Worm (Caenorhabditis elegans) whole organism, early embryonic: ENCODE results near the gene K08D9.6.

Source experiments
- B0310.2 ChIP-seq: sonication (generic microtip); optimal IDR thresholded peaks from 2 replicates; lab custom pipeline; 2016; ENCODE audit warnings: mild to moderate bottlenecking, missing genetic modification characterization, missing compliant biosample characterization
- F13C5.2 ChIP-seq: sonication (generic microtip); optimal IDR thresholded peaks from 2 replicates; lab custom pipeline; 2017; ENCODE audit warnings: mild to moderate bottlenecking, missing genetic modification characterization, inconsistent platforms, missing compliant biosample characterization
- aly-1 ChIP-seq: sonication (generic microtip); optimal IDR thresholded peaks from 2 replicates; lab custom pipeline; 2016; ENCODE audit warnings: missing genetic modification characterization, missing compliant biosample characterization
- ama-1 ChIP-seq: fragments of 150-350 bp; optimal IDR thresholded peaks from 2 replicates; lab custom pipeline; 2014
- ceh-13 ChIP-seq: fragments of 200-800 bp; sonication (Bioruptor generic); optimal IDR thresholded peaks from 2 replicates; lab custom pipeline; 2018; ENCODE audit warnings: mild to moderate bottlenecking, missing genetic modification characterization, missing compliant biosample characterization
- ceh-36 ChIP-seq: sonication (generic microtip); optimal IDR thresholded peaks from 2 replicates; lab custom pipeline; 2016; ENCODE audit warnings: missing genetic modification characterization, inconsistent platforms, missing compliant biosample characterization
- ets-7 ChIP-seq: sonication (generic microtip); optimal IDR thresholded peaks from 2 replicates; lab custom pipeline; 2016; ENCODE audit warnings: missing genotype, missing genetic modification characterization, missing compliant biosample characterization
- flt-1 ChIP-seq: fragments of 200-800 bp; sonication (Bioruptor generic); IDR thresholded peaks from 2 replicates; pipeline ENCODE4 v1.3.6; 2022; ENCODE audit warnings: missing genetic modification characterization, missing compliant biosample characterization
- hmbx-1 ChIP-seq: sonication (generic microtip); optimal IDR thresholded peaks from 2 replicates; lab custom pipeline; 2016; ENCODE audit warnings: mild to moderate bottlenecking, missing genetic modification characterization, missing compliant biosample characterization
- hmg-4 ChIP-seq: fragments of 200-800 bp; sonication (Bioruptor generic); optimal IDR thresholded peaks from 2 replicates; lab custom pipeline; 2018; ENCODE audit warnings: mild to moderate bottlenecking, missing genetic modification characterization, missing compliant biosample characterization
- hnd-1 ChIP-seq: sonication (generic microtip); optimal IDR thresholded peaks from 2 replicates; lab custom pipeline; 2016; ENCODE audit warnings: missing genetic modification characterization, missing compliant biosample characterization
- pes-1 ChIP-seq: fragments of 200-800 bp; sonication (Bioruptor generic); IDR thresholded peaks from 2 replicates; pipeline ENCODE4 v1.3.6; 2022; ENCODE audit warnings: missing genetic modification reagents, missing genetic modification characterization, missing compliant biosample characterization
- scrt-1 ChIP-seq: fragments of 200-800 bp; sonication (Bioruptor generic); IDR thresholded peaks from 2 replicates; pipeline ENCODE4 v1.3.6; 2022; ENCODE audit warnings: missing genetic modification characterization, missing compliant biosample characterization
- sea-1 ChIP-seq: fragments of 200-800 bp; sonication (Bioruptor generic); conservative IDR thresholded peaks from 2 replicates; pipeline ENCODE4 v1.3.6; 2022; ENCODE audit warnings: missing genetic modification characterization, missing compliant biosample characterization
- tbx-11 ChIP-seq: fragments of 200-800 bp; sonication (Bioruptor generic); IDR thresholded peaks from 2 replicates; pipeline ENCODE4 v1.3.6; 2022; ENCODE audit warnings: missing genetic modification characterization, missing compliant biosample characterization
- tbx-37 ChIP-seq: fragments of 200-800 bp; sonication (Bioruptor generic); conservative IDR thresholded peaks from 2 replicates; pipeline ENCODE4 v1.3.6; 2022; ENCODE audit warnings: missing genetic modification reagents, missing genetic modification characterization, missing compliant biosample characterization
- tra-4 ChIP-seq: sonication (generic microtip); optimal IDR thresholded peaks from 2 replicates; lab custom pipeline; 2017; ENCODE audit warnings: missing genetic modification characterization, missing compliant biosample characterization

The K08D9.6 gene

DNA sequence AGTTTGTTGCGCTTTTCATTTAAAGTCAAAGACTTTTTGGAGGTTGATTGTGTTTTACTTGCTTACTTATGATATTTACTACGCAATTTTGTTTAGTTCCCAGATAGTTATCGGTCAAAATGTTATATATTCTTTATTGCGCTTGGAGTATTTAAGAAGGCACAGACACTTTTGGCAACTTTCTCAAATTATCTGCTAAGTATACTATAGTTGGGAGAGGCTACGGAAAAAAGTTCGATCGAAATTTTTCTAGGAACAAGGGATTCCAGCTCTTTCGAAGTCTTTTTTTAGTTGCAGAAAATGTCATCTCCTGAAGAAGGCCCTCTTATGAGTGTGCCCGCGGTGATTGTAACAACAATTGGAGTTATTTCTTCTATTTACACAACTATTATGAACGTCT lies 25.3 kb upstream of the K08D9.6 start, which contains the start of gene srbc-5:
TSS of gene srbc-5 (plus strand) at position 301 of the 400 bp plus-strand sequence.
- TF ChIP-seq scrt-1 (GFP tag; lab: Robert Waterston, UW) (no peak), F13C5.2 (tag; lab: Kevin White, UChicago) (no peak), tra-4 (tag; lab: Kevin White, UChicago) (no peak), hmg-4 (GFP tag; lab: Kevin White, UChicago) (no peak), ceh-13 (GFP tag; lab: Kevin White, UChicago) (no peak), ceh-36 (tag; lab: Kevin White, UChicago) (no peak), aly-1 (tag; lab: Kevin White, UChicago) (no peak), B0310.2 (no peak), ama-1 (lab: Kevin White, UChicago) (no peak), hnd-1 (tag; lab: Kevin White, UChicago) (no peak), ets-7 (tag; lab: Kevin White, UChicago) (no peak), tbx-11 (GFP tag; lab: Robert Waterston, UW) (no peak), pes-1 (no peak)

DNA sequence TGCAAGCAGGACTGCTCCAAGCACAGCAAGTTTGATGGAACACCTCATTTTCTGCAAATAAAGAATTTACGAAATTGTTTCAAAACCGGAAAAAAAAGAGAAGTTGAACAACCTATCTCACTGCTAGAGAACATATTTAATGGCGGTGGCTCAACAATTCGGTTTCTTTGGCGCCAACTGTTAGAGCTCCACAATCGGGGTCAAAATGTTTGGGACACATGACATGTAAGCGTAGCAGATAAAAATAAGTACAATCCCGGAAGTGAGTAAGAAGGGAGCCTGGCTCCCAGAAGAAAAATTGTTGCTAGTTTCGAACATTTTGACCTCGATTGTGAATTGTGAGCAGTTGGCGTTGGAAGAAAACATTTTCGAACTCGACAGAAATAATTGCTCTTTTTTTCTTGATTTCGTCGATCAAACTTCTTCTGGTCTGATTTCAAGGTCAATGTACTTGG lies 24.4 kb upstream of the K08D9.6 start, which contains the start of gene T28A11.16:
TSS of gene T28A11.16 (minus strand) at position 51 of the 455 bp plus-strand sequence.
- no peak for TF ChIP-seq scrt-1 (GFP tag; lab: Robert Waterston, UW)
- no peak for TF ChIP-seq ceh-13 (GFP tag; lab: Kevin White, UChicago)
- TF ChIP-seq tra-4 (tag; lab: Kevin White, UChicago), result no peak
- TF ChIP-seq hmbx-1 (tag; lab: Kevin White, UChicago), result no peak
- no peak for TF ChIP-seq ceh-36 (tag; lab: Kevin White, UChicago)
- no peak for TF ChIP-seq aly-1 (tag; lab: Kevin White, UChicago)
- no peak for TF ChIP-seq tbx-37 (GFP tag; lab: Robert Waterston, UW)
- no peak for TF ChIP-seq ama-1 (lab: Kevin White, UChicago)
- no peak for TF ChIP-seq ets-7 (tag; lab: Kevin White, UChicago)
- no peak for TF ChIP-seq hmg-4 (GFP tag; lab: Kevin White, UChicago)
- no peak for TF ChIP-seq tbx-11 (GFP tag; lab: Robert Waterston, UW)
- TF ChIP-seq hnd-1 (tag; lab: Kevin White, UChicago), result no peak
- TF ChIP-seq B0310.2, result no peak

ce11 chrV:3257277-3257676 lies 22.5 kb upstream of the K08D9.6 start, which contains the start of gene T28A11.22:
Gene T28A11.22, plus strand, starts transcription at chrV:3257577.
- no peak for TF ChIP-seq ama-1 (lab: Kevin White, UChicago)
- TF ChIP-seq B0310.2, result no peak
- no peak for TF ChIP-seq hmbx-1 (tag; lab: Kevin White, UChicago)
- TF ChIP-seq scrt-1 (GFP tag; lab: Robert Waterston, UW), result no peak
- TF ChIP-seq tbx-37 (GFP tag; lab: Robert Waterston, UW), result no peak
- no peak for TF ChIP-seq tbx-11 (GFP tag; lab: Robert Waterston, UW)
- no peak for TF ChIP-seq hmg-4 (GFP tag; lab: Kevin White, UChicago)
- no peak for TF ChIP-seq ceh-36 (tag; lab: Kevin White, UChicago)
- no peak for TF ChIP-seq ceh-13 (GFP tag; lab: Kevin White, UChicago)
- TF ChIP-seq hnd-1 (tag; lab: Kevin White, UChicago), result no peak
- no peak for TF ChIP-seq ets-7 (tag; lab: Kevin White, UChicago)
- TF ChIP-seq F13C5.2 (tag; lab: Kevin White, UChicago), result no peak
- no peak for TF ChIP-seq pes-1
- no peak for TF ChIP-seq flt-1
- TF ChIP-seq sea-1 (GFP tag; lab: Robert Waterston, UW), result no peak
- no peak for TF ChIP-seq tra-4 (tag; lab: Kevin White, UChicago)
- no peak for TF ChIP-seq aly-1 (tag; lab: Kevin White, UChicago)

ce11 chrV:3256809-3257208 lies 22.0 kb upstream of the K08D9.6 start:
- no peak for TF ChIP-seq flt-1
- TF ChIP-seq F13C5.2 (tag; lab: Kevin White, UChicago), result no peak
- TF ChIP-seq ama-1 (lab: Kevin White, UChicago), result no peak
- no peak for TF ChIP-seq pes-1
- TF ChIP-seq hmg-4 (GFP tag; lab: Kevin White, UChicago), result no peak
- TF ChIP-seq tbx-11 (GFP tag; lab: Robert Waterston, UW), result no peak
- TF ChIP-seq tbx-37 (GFP tag; lab: Robert Waterston, UW), result no peak
- no peak for TF ChIP-seq hmbx-1 (tag; lab: Kevin White, UChicago)
- TF ChIP-seq ceh-13 (GFP tag; lab: Kevin White, UChicago), result no peak
- TF ChIP-seq hnd-1 (tag; lab: Kevin White, UChicago), result no peak
- no peak for TF ChIP-seq ets-7 (tag; lab: Kevin White, UChicago)
- no peak for TF ChIP-seq B0310.2
- no peak for TF ChIP-seq ceh-36 (tag; lab: Kevin White, UChicago)
- TF ChIP-seq scrt-1 (GFP tag; lab: Robert Waterston, UW), result no peak
- TF ChIP-seq sea-1 (GFP tag; lab: Robert Waterston, UW), result no peak
- TF ChIP-seq tra-4 (tag; lab: Kevin White, UChicago), result no peak
- no peak for TF ChIP-seq aly-1 (tag; lab: Kevin White, UChicago)

DNA sequence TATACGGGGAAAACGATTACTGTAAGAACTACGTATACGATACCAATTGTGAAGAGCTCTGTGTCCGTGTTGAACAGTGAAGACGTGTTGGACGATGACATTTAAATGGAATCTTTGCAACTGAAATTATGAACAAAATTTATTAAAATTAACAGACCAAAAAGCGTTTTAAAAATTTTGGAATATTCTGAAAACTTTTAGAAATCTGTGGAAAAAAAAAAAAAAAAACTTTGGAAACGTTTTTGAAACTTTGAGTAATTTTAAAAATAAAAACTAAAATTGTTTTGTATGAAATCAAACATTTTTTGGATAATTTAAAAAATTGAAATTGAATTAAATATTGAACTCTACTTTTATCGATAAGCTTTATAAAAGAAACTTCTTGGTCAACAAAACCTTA lies 21.3 kb upstream of the K08D9.6 start, which contains the start of gene srt-63:
TSS of gene srt-63 (minus strand) at position 101 of the 400 bp plus-strand sequence.
- no peak for TF ChIP-seq tbx-11 (GFP tag; lab: Robert Waterston, UW)
- TF ChIP-seq sea-1 (GFP tag; lab: Robert Waterston, UW), result no peak
- no peak for TF ChIP-seq ets-7 (tag; lab: Kevin White, UChicago)
- TF ChIP-seq hmbx-1 (tag; lab: Kevin White, UChicago), result no peak
- no peak for TF ChIP-seq ceh-13 (GFP tag; lab: Kevin White, UChicago)
- no peak for TF ChIP-seq scrt-1 (GFP tag; lab: Robert Waterston, UW)
- no peak for TF ChIP-seq flt-1
- TF ChIP-seq tbx-37 (GFP tag; lab: Robert Waterston, UW), result no peak
- no peak for TF ChIP-seq aly-1 (tag; lab: Kevin White, UChicago)
- no peak for TF ChIP-seq hnd-1 (tag; lab: Kevin White, UChicago)
- TF ChIP-seq hmg-4 (GFP tag; lab: Kevin White, UChicago), result no peak
- no peak for TF ChIP-seq F13C5.2 (tag; lab: Kevin White, UChicago)
- TF ChIP-seq ama-1 (lab: Kevin White, UChicago), result no peak
- no peak for TF ChIP-seq ceh-36 (tag; lab: Kevin White, UChicago)
- TF ChIP-seq tra-4 (tag; lab: Kevin White, UChicago), result no peak
- no peak for TF ChIP-seq pes-1
- TF ChIP-seq B0310.2, result no peak

DNA sequence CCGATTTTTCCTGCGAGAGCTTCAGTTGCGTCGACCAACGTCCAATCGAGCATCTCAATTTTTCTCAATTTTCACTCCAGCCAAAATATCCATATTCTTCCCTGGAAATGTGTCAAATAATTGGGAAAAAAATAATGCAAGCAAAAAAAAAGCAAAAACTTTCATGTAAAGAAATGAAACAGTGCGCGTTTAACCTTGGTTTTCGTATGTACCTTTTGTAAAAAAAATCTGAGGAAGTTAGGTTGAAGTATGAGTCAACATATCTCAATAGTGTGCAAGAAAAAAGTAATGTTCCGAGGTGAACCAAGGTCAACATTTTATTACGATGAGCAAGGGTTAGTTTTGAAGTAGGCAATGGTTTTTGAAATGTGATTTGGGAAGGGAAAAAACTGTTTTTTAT lies 15.4 kb upstream of the K08D9.6 start, which contains the start of gene T28A11.13:
TSS of gene T28A11.13 (minus strand) at position 101 of the 400 bp plus-strand sequence.
- TF ChIP-seq aly-1 (tag; lab: Kevin White, UChicago) (no peak), tbx-37 (GFP tag; lab: Robert Waterston, UW) (no peak), F13C5.2 (tag; lab: Kevin White, UChicago) (no peak), sea-1 (GFP tag; lab: Robert Waterston, UW) (no peak), ceh-36 (tag; lab: Kevin White, UChicago) (no peak), tra-4 (tag; lab: Kevin White, UChicago) (no peak), hnd-1 (tag; lab: Kevin White, UChicago) (no peak), B0310.2 (no peak), scrt-1 (GFP tag; lab: Robert Waterston, UW) (no peak), hmbx-1 (tag; lab: Kevin White, UChicago) (no peak), pes-1 (no peak), hmg-4 (GFP tag; lab: Kevin White, UChicago) (no peak), flt-1 (no peak), ceh-13 (GFP tag; lab: Kevin White, UChicago) (no peak), ama-1 (lab: Kevin White, UChicago) (no peak), ets-7 (tag; lab: Kevin White, UChicago) (no peak), tbx-11 (GFP tag; lab: Robert Waterston, UW) (no peak)
